Worm (Caenorhabditis elegans) whole organism, young adult: ENCODE data around the gene D2024.5.

Experiments
- D2030.7 ChIP-seq: fragments of 200-800 bp; sonication (Bioruptor generic); IDR thresholded peaks from 2 replicates; pipeline ENCODE4 v1.3.6; 2022; ENCODE audit warnings: missing genetic modification reagents, missing genetic modification characterization, missing compliant biosample characterization
- F10E7.11 ChIP-seq: sonication (generic microtip); optimal IDR thresholded peaks from 2 replicates; lab custom pipeline; 2017; ENCODE audit warnings: mild to moderate bottlenecking, missing genetic modification characterization, moderate library complexity, missing compliant biosample characterization
- F52B5.7 ChIP-seq: sonication (generic microtip); optimal IDR thresholded peaks from 2 replicates; lab custom pipeline; 2016; ENCODE audit warnings: mild to moderate bottlenecking, missing genetic modification characterization, missing compliant biosample characterization
- K11D2.4 ChIP-seq: fragments of 200-800 bp; sonication (Bioruptor generic); IDR thresholded peaks from 2 replicates; pipeline ENCODE4 v1.3.6; 2022; ENCODE audit warnings: missing genetic modification reagents, missing genetic modification characterization, missing compliant biosample characterization
- Y53G8AR.9 ChIP-seq: fragments of 200-800 bp; sonication (Bioruptor generic); conservative IDR thresholded peaks from 2 replicates; pipeline ENCODE4 v1.3.6; 2022; ENCODE audit warnings: missing genetic modification reagents, missing genetic modification characterization, missing compliant biosample characterization
- Y56A3A.18 ChIP-seq: fragments of 200-800 bp; sonication (Bioruptor generic); IDR thresholded peaks from 2 replicates; pipeline ENCODE4 v1.3.6; 2022; ENCODE audit warnings: missing genetic modification reagents, missing genetic modification characterization, missing compliant biosample characterization
- Y67H2A.10 ChIP-seq: fragments of 200-800 bp; sonication (Bioruptor generic); conservative IDR thresholded peaks from 2 replicates; pipeline ENCODE4 v1.3.6; 2022; ENCODE audit warnings: missing genetic modification reagents, missing genetic modification characterization, missing compliant biosample characterization
- Y79H2A.3 ChIP-seq: fragments of 200-800 bp; sonication (Bioruptor generic); conservative IDR thresholded peaks from 2 replicates; pipeline ENCODE4 v1.3.6; 2022; ENCODE audit warnings: missing genetic modification reagents, missing genetic modification characterization, missing compliant biosample characterization
- ZK185.1 ChIP-seq: sonication (generic microtip); optimal IDR thresholded peaks from 2 replicates; lab custom pipeline; 2016; ENCODE audit warnings: mild to moderate bottlenecking, missing genetic modification characterization, missing compliant biosample characterization; ENCODE audit not compliant: poor library complexity, severe bottlenecking
- aptf-2 ChIP-seq: fragments of 200-800 bp; sonication (Bioruptor generic); conservative IDR thresholded peaks from 2 replicates; pipeline ENCODE4 v1.3.6; 2022; ENCODE audit warnings: missing genetic modification reagents, missing genetic modification characterization, missing compliant biosample characterization
- atf-7 ChIP-seq: sonication (generic microtip); optimal IDR thresholded peaks from 2 replicates; lab custom pipeline; 2017; ENCODE audit warnings: mild to moderate bottlenecking, missing genetic modification characterization, missing compliant biosample characterization
- attf-3 ChIP-seq: fragments of 200-800 bp; sonication (Bioruptor generic); conservative IDR thresholded peaks from 2 replicates; pipeline ENCODE4 v1.3.6; 2022; ENCODE audit warnings: missing genetic modification reagents, missing genetic modification characterization, missing compliant biosample characterization
- ceh-100 ChIP-seq: fragments of 200-800 bp; sonication (Bioruptor generic); IDR thresholded peaks from 2 replicates; pipeline ENCODE4 v1.3.6; 2022; ENCODE audit warnings: missing genetic modification reagents, missing genetic modification characterization, missing compliant biosample characterization
- efl-1 ChIP-seq: fragments of 150-350 bp; optimal IDR thresholded peaks from 2 replicates; lab custom pipeline; 2014; ENCODE audit warnings: missing biosample characterization, missing genetic modification reagents, missing genetic modification characterization
- egl-44 ChIP-seq: fragments of 200-800 bp; sonication (Bioruptor generic); IDR thresholded peaks from 2 replicates; pipeline ENCODE4 v1.3.6; 2022; ENCODE audit warnings: missing genetic modification reagents, missing genetic modification characterization, missing compliant biosample characterization
- egrh-3 ChIP-seq: fragments of 200-800 bp; sonication (Bioruptor generic); IDR thresholded peaks from 2 replicates; pipeline ENCODE4 v1.3.6; 2022; ENCODE audit warnings: missing genetic modification reagents, missing genetic modification characterization, missing compliant biosample characterization
- ekl-4 ChIP-seq: fragments of 200-800 bp; sonication (Bioruptor generic); IDR thresholded peaks from 2 replicates; pipeline ENCODE4 v1.3.6; 2022; ENCODE audit warnings: missing genetic modification reagents, missing genetic modification characterization, missing compliant biosample characterization
- fkh-3 ChIP-seq: sonication (generic microtip); optimal IDR thresholded peaks from 2 replicates; lab custom pipeline; 2016; ENCODE audit warnings: mild to moderate bottlenecking, missing genetic modification characterization, missing compliant biosample characterization
- hmg-20 ChIP-seq: fragments of 200-800 bp; sonication (Bioruptor generic); IDR thresholded peaks from 2 replicates; pipeline ENCODE4 v1.3.6; 2022; ENCODE audit warnings: missing genetic modification reagents, missing genetic modification characterization, missing compliant biosample characterization
- hrde-1 ChIP-seq: sonication (generic microtip); optimal IDR thresholded peaks from 2 replicates; lab custom pipeline; 2016; ENCODE audit warnings: missing genetic modification characterization, mild to moderate bottlenecking, missing compliant biosample characterization, moderate library complexity, missing genotype, missing genetic modification reagents, borderline replicate concordance
- hsf-1 ChIP-seq: fragments of 200-800 bp; sonication (Bioruptor generic); IDR thresholded peaks from 2 replicates; pipeline ENCODE4 v1.3.6; 2022; ENCODE audit warnings: missing genetic modification reagents, missing genetic modification characterization, missing compliant biosample characterization
- let-526 ChIP-seq: fragments of 200-800 bp; sonication (Bioruptor generic); IDR thresholded peaks from 2 replicates; pipeline ENCODE4 v1.3.6; 2022; ENCODE audit warnings: missing genetic modification reagents, missing genetic modification characterization, missing compliant biosample characterization
- lir-1 ChIP-seq: fragments of 200-800 bp; sonication (Bioruptor generic); conservative IDR thresholded peaks from 2 replicates; pipeline ENCODE4 v1.3.6; 2022; ENCODE audit warnings: missing genetic modification reagents, missing genetic modification characterization, missing compliant biosample characterization
- lsl-1 ChIP-seq: fragments of 200-800 bp; sonication (Bioruptor generic); optimal IDR thresholded peaks from 2 replicates; lab custom pipeline; 2018; ENCODE audit warnings: mild to moderate bottlenecking, missing genetic modification characterization, moderate library complexity, missing compliant biosample characterization
- lsy-27 ChIP-seq: sonication (generic microtip); optimal IDR thresholded peaks from 2 replicates; lab custom pipeline; 2017; ENCODE audit warnings: missing genetic modification characterization, mild to moderate bottlenecking, missing compliant biosample characterization, antibody characterized with exemption, missing genotype, borderline replicate concordance; ENCODE audit not compliant: insufficient read depth
- mel-28 ChIP-seq: sonication (generic microtip); optimal IDR thresholded peaks from 2 replicates; lab custom pipeline; 2016; ENCODE audit warnings: borderline replicate concordance, mild to moderate bottlenecking, missing genetic modification characterization, missing compliant biosample characterization
- mes-4 ChIP-seq: sonication (generic microtip); optimal IDR thresholded peaks from 2 replicates; lab custom pipeline; 2016; ENCODE audit warnings: missing genotype, missing genetic modification characterization, missing compliant biosample characterization
- mxl-1 ChIP-seq: sonication (generic microtip); optimal IDR thresholded peaks from 2 replicates; lab custom pipeline; 2016; ENCODE audit warnings: missing genetic modification characterization, missing compliant biosample characterization
- nfya-1 ChIP-seq: sonication (generic microtip); optimal IDR thresholded peaks from 2 replicates; lab custom pipeline; 2017; ENCODE audit warnings: antibody characterized with exemption, missing compliant biosample characterization, missing genetic modification characterization, borderline replicate concordance; ENCODE audit not compliant: insufficient read depth
- nhr-27 ChIP-seq: fragments of 200-800 bp; sonication (Bioruptor generic); optimal IDR thresholded peaks from 2 replicates; lab custom pipeline; 2018; ENCODE audit warnings: mild to moderate bottlenecking, missing genetic modification characterization, moderate library complexity, missing compliant biosample characterization
- nhr-80 ChIP-seq: sonication (generic microtip); optimal IDR thresholded peaks from 2 replicates; lab custom pipeline; 2016; ENCODE audit warnings: missing genetic modification characterization, missing compliant biosample characterization
- pbrm-1 ChIP-seq: fragments of 200-800 bp; sonication (Bioruptor generic); IDR thresholded peaks from 2 replicates; pipeline ENCODE4 v1.3.6; 2022; ENCODE audit warnings: missing genetic modification reagents, missing genetic modification characterization, missing compliant biosample characterization
- somi-1 ChIP-seq: fragments of 200-800 bp; sonication (Bioruptor generic); optimal IDR thresholded peaks from 2 replicates; lab custom pipeline; 2018; ENCODE audit warnings: mild to moderate bottlenecking, missing genetic modification characterization, missing compliant biosample characterization
- sptf-2 ChIP-seq: fragments of 200-800 bp; sonication (Bioruptor generic); optimal IDR thresholded peaks from 2 replicates; lab custom pipeline; 2018; ENCODE audit warnings: mild to moderate bottlenecking, missing genetic modification characterization, missing compliant biosample characterization
- tbp1 ChIP-seq: fragments of 200-800 bp; sonication (Bioruptor generic); optimal IDR thresholded peaks from 2 replicates; lab custom pipeline; 2018; ENCODE audit warnings: mild to moderate bottlenecking, missing genetic modification characterization, missing compliant biosample characterization
- zim-3 ChIP-seq: sonication (generic microtip); optimal IDR thresholded peaks from 2 replicates; lab custom pipeline; 2017; ENCODE audit warnings: mild to moderate bottlenecking, missing genetic modification characterization, moderate library complexity, missing compliant biosample characterization
- ztf-25 ChIP-seq: fragments of 200-800 bp; sonication (Bioruptor generic); IDR thresholded peaks from 2 replicates; pipeline ENCODE4 v1.3.6; 2022; ENCODE audit warnings: missing genetic modification reagents, missing genetic modification characterization, missing compliant biosample characterization
- ztf-26 ChIP-seq: sonication (generic microtip); optimal IDR thresholded peaks from 2 replicates; lab custom pipeline; 2017; ENCODE audit warnings: missing genetic modification characterization, missing compliant biosample characterization
- ztf-28 ChIP-seq: fragments of 200-800 bp; sonication (Bioruptor generic); IDR thresholded peaks from 2 replicates; pipeline ENCODE4 v1.3.6; 2022; ENCODE audit warnings: missing genetic modification reagents, missing genetic modification characterization, missing compliant biosample characterization
- ztf-6 ChIP-seq: fragments of 200-800 bp; sonication (Bioruptor generic); IDR thresholded peaks from 2 replicates; pipeline ENCODE4 v1.3.6; 2022; ENCODE audit warnings: missing genetic modification reagents, missing genetic modification characterization, missing compliant biosample characterization

D2024.5 gene

DNA sequence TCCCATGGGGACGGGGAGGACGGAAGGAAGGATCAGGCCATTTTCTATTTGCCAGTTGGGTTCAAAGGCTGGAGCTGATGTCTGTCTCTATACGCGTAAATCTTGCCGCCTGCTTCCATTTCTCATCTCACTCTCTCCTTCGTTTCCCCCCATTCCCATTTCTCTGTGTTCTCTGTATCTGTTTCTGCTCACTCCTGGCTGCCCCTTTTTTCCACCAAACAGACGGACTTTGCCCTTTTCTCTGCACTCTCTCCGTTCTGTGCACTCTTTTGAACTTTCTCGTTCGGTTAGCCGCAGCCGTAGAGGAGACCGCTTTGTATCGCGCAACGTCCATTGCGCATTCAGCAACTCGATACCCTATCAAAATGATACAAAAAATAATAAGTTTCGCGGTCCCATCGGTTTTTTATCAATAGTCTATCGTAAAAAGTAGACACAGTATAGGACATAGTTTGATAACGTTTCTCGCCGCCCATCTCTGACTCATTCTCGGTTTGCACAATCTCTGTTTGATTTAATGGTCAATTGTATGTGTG lies 7.3 kb upstream of the D2024.5 start (continued):
- TF ChIP-seq mes-4 (tag; lab: Kevin White, UChicago) (no peak), nfya-1 (tag; lab: Kevin White, UChicago) (no peak), somi-1 (GFP tag; lab: Kevin White, UChicago) (peak; percentile 6), pbrm-1 (GFP tag; lab: Robert Waterston, UW) (0 out of 2 replicates have a peak, but pooled peaks have one; percentile 20), nhr-80 (tag; lab: Kevin White, UChicago) (peak; percentile 88), lir-1 (GFP tag; lab: Robert Waterston, UW) (0 out of 2 replicates have a peak, but pooled peaks have one; percentile 32), egrh-3 (GFP tag; lab: Robert Waterston, UW) (no peak), atf-7 (tag; lab: Kevin White, UChicago) (no peak), tbp1 (no peak), hmg-20 (GFP tag; lab: Robert Waterston, UW) (peak; percentile 47; the same call in 1 of the 2 replicates)
- TF ChIP-seq, all 124 proteins: peak for 21

DNA sequence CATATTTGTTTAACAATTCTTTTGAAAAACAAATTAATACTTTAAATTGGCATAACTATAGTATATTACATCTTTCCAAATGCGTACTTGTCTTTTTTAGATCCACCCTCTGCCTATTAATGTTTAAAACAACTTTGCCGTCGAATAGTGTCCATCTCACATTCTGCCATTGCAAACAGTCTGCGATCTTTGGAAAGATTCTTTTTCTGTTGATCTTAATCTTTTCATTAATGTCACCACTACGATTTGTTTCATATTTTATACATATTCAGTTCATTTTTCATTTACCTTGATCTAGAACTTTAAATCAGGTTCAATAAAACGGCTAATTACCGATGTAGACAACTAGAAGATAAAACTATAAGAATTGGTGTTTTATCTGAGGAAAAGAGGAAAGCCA lies 6.5 kb upstream of the D2024.5 start:
- TF ChIP-seq aptf-2 (GFP tag; lab: Robert Waterston, UW), result no peak
- TF ChIP-seq ekl-4, result no peak
- no peak for TF ChIP-seq ZK185.1 (tag; lab: Kevin White, UChicago)
- no peak for TF ChIP-seq mel-28
- no peak for TF ChIP-seq lsy-27 (tag; lab: Kevin White, UChicago)
- TF ChIP-seq fkh-3 (tag; lab: Kevin White, UChicago), result no peak
- no peak for TF ChIP-seq ztf-28 (GFP tag; lab: Robert Waterston, UW)
- TF ChIP-seq ztf-25 (GFP tag; lab: Robert Waterston, UW), result no peak
- no peak for TF ChIP-seq K11D2.4
- no peak for TF ChIP-seq D2030.7 (GFP tag; lab: Robert Waterston, UW)
- no peak for TF ChIP-seq ztf-26 (tag; lab: Kevin White, UChicago)
- TF ChIP-seq, all 124 proteins: peak for 0

DNA sequence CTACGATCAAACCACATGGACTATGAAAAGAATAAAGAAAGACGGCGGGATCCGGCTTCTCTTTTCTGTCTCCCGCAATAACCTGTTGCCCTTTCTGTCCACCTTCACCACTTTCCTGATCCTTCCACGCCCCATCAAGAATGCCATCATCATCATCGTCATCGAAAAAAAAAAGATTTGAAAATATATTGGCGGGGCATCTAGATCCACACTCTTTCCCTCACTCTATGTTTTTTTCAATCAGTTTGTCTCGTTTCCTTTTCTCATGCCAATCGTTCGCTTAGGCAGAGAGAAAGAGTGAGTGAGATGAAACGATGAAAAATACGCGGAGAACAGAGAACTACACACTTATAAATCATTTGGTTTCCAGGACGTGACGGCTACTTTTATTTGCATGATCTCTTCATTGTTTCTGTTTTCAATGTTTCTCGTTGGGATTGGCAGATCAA lies 5.5 kb upstream of the D2024.5 start:
- TF ChIP-seq Y56A3A.18 (GFP tag; lab: Robert Waterston, UW) (no peak), K11D2.4 (0 out of 2 replicates have a peak, but pooled peaks have one; percentile 30)

DNA sequence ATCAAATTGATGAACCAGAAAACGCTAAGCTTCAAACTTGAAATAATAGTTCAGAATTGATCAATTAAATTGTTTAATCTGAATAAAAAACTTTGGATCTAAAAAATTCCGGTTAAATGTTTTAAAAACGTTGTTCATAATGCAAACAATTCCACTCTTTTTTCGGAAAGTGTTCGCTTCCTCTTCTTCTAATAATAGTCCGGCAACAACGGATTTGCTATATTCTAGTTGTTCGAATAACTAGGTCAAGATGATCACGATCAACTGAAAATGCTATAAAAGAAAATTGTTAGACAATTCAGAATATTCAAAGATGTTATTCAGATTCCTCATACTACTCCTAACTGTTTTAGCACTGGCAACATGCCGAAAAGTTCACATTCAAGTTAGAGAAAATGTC lies 2.8 kb upstream of the D2024.5 start, which contains the start of gene D2024.4:
TSS of gene D2024.4 (plus strand) at position 301 of the 400 bp plus-strand sequence.
- TF ChIP-seq attf-3 (GFP tag; lab: Robert Waterston, UW) (no peak), nfya-1 (tag; lab: Kevin White, UChicago) (no peak), sptf-2 (GFP tag; lab: Kevin White, UChicago) (no peak), Y53G8AR.9 (GFP tag; lab: Robert Waterston, UW) (no peak), somi-1 (GFP tag; lab: Kevin White, UChicago) (no peak), Y79H2A.3 (GFP tag; lab: Robert Waterston, UW) (no peak), mel-28 (no peak), ztf-28 (GFP tag; lab: Robert Waterston, UW) (no peak), zim-3 (tag; lab: Kevin White, UChicago) (no peak), F52B5.7 (tag; lab: Kevin White, UChicago) (no peak), mes-4 (tag; lab: Kevin White, UChicago) (no peak)

DNA sequence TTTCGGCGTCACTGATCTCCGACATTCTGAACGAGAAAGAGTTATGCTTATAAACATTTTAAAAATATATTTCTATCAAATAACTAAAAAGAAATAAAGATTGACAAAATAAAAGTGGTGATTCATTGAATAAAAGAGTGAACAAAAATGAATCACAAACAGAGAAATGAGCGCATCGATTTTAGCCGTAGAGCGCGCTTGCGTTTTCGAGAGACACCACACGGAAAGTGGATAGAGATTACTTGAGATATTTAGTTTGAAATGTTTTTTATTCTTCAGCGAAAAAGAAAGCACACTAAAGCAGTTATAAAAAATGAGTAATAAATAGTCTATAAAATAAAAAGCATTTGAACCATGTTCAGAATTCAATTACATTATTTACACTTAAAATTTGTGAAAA lies 2.1 kb upstream of the D2024.5 start, which contains the start of gene cap-1:
TSS of gene cap-1 (minus strand) at position 26 of the 400 bp plus-strand sequence.
- TF ChIP-seq ceh-100 (GFP tag; lab: Robert Waterston, UW) (peak; percentile 93), egl-44 (GFP tag; lab: Robert Waterston, UW) (no peak), Y53G8AR.9 (GFP tag; lab: Robert Waterston, UW) (no peak), D2030.7 (GFP tag; lab: Robert Waterston, UW) (no peak), let-526 (no peak), hrde-1 (no peak), nhr-27 (no peak), ztf-6 (GFP tag; lab: Robert Waterston, UW) (no peak), F10E7.11 (tag; lab: Kevin White, UChicago) (no peak), efl-1 (GFP tag; lab: Kevin White, UChicago) (peak; percentile 11), Y67H2A.10 (GFP tag; lab: Robert Waterston, UW) (no peak), hsf-1 (GFP tag; lab: Robert Waterston, UW) (no peak), lsl-1 (GFP tag; lab: Kevin White, UChicago) (peak; percentile 37), mxl-1 (no peak)
